Worm (Caenorhabditis elegans): ENCODE results near the gene egl-38.

DNA sequence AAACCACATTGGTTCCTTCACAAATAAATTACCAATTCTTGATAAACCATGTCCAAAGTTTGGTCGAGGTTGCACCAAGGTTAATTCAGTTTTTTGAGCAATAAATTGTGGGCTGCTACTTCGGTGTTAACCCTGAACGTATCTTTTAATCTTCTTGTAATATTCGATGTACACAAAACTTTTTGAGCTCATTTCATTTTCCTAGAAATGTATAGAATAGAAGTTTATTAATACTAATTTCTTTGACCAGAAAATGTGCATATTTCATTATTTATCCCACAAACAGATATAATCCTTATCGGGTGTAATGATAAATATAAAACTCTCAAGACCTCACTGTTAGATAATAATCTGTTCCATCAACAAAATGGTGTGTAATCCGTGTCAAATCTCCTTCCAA lies 46.4 kb downstream of the egl-38 start:
- TF ChIP-seq tab-1 (GFP tag; IDR thresholded peaks at IDR 0.05): no peak
- TF ChIP-seq med-1 (GFP tag; optimal IDR thresholded peaks at IDR 0.05; ENCODE audit: insufficient read depth): no peak
- no peak for TF ChIP-seq ref-1 (GFP tag; conservative IDR thresholded peaks at IDR 0.05)
- no peak for TF ChIP-seq ztf-29 (GFP tag; IDR thresholded peaks at IDR 0.05)
- TF ChIP-seq flt-1 (GFP tag; IDR thresholded peaks at IDR 0.05): no peak
- no peak for TF ChIP-seq cog-1 (tag; optimal IDR thresholded peaks at IDR 0.05)
- no peak for TF ChIP-seq ztf-23 (GFP tag; IDR thresholded peaks at IDR 0.05)
- no peak for TF ChIP-seq T22C8.4 (GFP tag; IDR thresholded peaks at IDR 0.05)
- no peak for TF ChIP-seq klf-2 (GFP tag; conservative IDR thresholded peaks at IDR 0.05)
